Worm (Caenorhabditis elegans): ENCODE results near the gene C30A5.10.

C30A5.10 gene

ce11 chrIII:8250007-8250683 is 40.5 kb upstream of the C30A5.10 start, which contains the start of gene knl-1 (continued):
- TF ChIP-seq ZK546.5 (tag; optimal IDR thresholded peaks at IDR 0.05) (no peak), hlh-30 (tag; optimal IDR thresholded peaks at IDR 0.05; ENCODE audit: insufficient read depth) (no peak), snpc-4 (tag; optimal IDR thresholded peaks at IDR 0.05) (no peak), dpl-1 (GFP tag; optimal IDR thresholded peaks at IDR 0.05) (peak; percentile 75), madf-5 (GFP tag; IDR thresholded peaks at IDR 0.05) (no peak), nhr-111 (GFP tag; optimal IDR thresholded peaks at IDR 0.05) (no peak), Y48G9A.11 (GFP tag; IDR thresholded peaks at IDR 0.05) (peak; percentile 48; the same call in 1 of the 2 replicates), fos-1 (tag; optimal IDR thresholded peaks at IDR 0.05) (no peak), snpc-1.2 (GFP tag; IDR thresholded peaks at IDR 0.05) (no peak), ztf-7 (tag; optimal IDR thresholded peaks at IDR 0.05) (no peak), T26A8.4 (GFP tag; IDR thresholded peaks at IDR 0.05) (no peak), pqm-1 (tag; optimal IDR thresholded peaks at IDR 0.05) (no peak), tag-97 (GFP tag; IDR thresholded peaks at IDR 0.05) (no peak), lin-38 (GFP tag; IDR thresholded peaks at IDR 0.05) (peak; percentile 94), dmd-9 (GFP tag; IDR thresholded peaks at IDR 0.05) (no peak), ztf-11 (tag; optimal IDR thresholded peaks at IDR 0.05) (no peak), rbr-2 (tag; optimal IDR thresholded peaks at IDR 0.05) (no peak), ceh-32 (tag; optimal IDR thresholded peaks at IDR 0.05; ENCODE audit: poor library complexity) (no peak), duxl-1 (tag; optimal IDR thresholded peaks at IDR 0.05; ENCODE audit: poor library complexity) (no peak), nhr-10 (tag; optimal IDR thresholded peaks at IDR 0.05) (no peak), lin-15B (tag; optimal IDR thresholded peaks at IDR 0.05) (no peak), madf-9 (GFP tag; conservative IDR thresholded peaks at IDR 0.05) (no peak), aha-1 (tag) (peak; percentile 84), zfp-2 (tag; optimal IDR thresholded peaks at IDR 0.05) (no peak), dmd-8 (GFP tag; IDR thresholded peaks at IDR 0.05) (no peak), nhr-76 (tag; optimal IDR thresholded peaks at IDR 0.05) (no peak), Y75B8A.6 (GFP tag; IDR thresholded peaks at IDR 0.05) (no peak), saeg-2 (GFP tag; IDR thresholded peaks at IDR 0.05) (no peak), ceh-62 (tag; optimal IDR thresholded peaks at IDR 0.05) (no peak), F10B5.3 (tag; optimal IDR thresholded peaks at IDR 0.05) (no peak), nhr-28 (tag; optimal IDR thresholded peaks at IDR 0.05) (no peak), hlh-11 (tag; optimal IDR thresholded peaks at IDR 0.05) (no peak), T20F7.1 (GFP tag; optimal IDR thresholded peaks at IDR 0.05) (no peak), zip-2 (tag; optimal IDR thresholded peaks at IDR 0.05) (no peak), egl-43 (GFP tag; IDR thresholded peaks at IDR 0.05) (no peak), ceh-44 (GFP tag; IDR thresholded peaks at IDR 0.05) (no peak), unc-130 (GFP tag; optimal IDR thresholded peaks at IDR 0.05) (peak; percentile 97), jun-1 (tag; optimal IDR thresholded peaks at IDR 0.05) (no peak), D1046.2 (GFP tag; IDR thresholded peaks at IDR 0.05) (no peak), Y5F2A.4 (GFP tag; optimal IDR thresholded peaks at IDR 0.05) (no peak), mxl-2 (GFP tag; conservative IDR thresholded peaks at IDR 0.05) (no peak), vab-7 (GFP tag; IDR thresholded peaks at IDR 0.05) (peak; percentile 34; the same call in 1 of the 2 replicates), daf-19 (GFP tag; conservative IDR thresholded peaks at IDR 0.05) (no peak), lim-7 (GFP tag; IDR thresholded peaks at IDR 0.05) (no peak), set-16 (GFP tag; IDR thresholded peaks at IDR 0.05) (no peak), lin-29 (GFP tag; IDR thresholded peaks at IDR 0.05) (no peak), dve-1 (tag; optimal IDR thresholded peaks at IDR 0.05; ENCODE audit: insufficient read depth) (no peak), mes-2 (tag; optimal IDR thresholded peaks at IDR 0.05; ENCODE audit: poor library complexity, severe bottlenecking) (peak; percentile 88), nhr-41 (GFP tag; IDR thresholded peaks at IDR 0.05) (no peak), ceh-20 (GFP tag; IDR thresholded peaks at IDR 0.05) (no peak), fkh-10 (GFP tag; optimal IDR thresholded peaks at IDR 0.05) (no peak)

Data from whole organism, L4 larva.